Worm (Caenorhabditis elegans) whole organism, L1 larva: Measurements from ENCODE around the gene arrd-13.

Experiments
- aly-2 ChIP-seq: fragments of 150-350 bp; optimal IDR thresholded peaks from 2 replicates; lab custom pipeline; 2014; ENCODE audit warnings: missing biosample characterization, missing genetic modification characterization
- ceh-82 ChIP-seq, 3 experiments: fragments of 150-350 bp in 1 of 3; sonication (generic microtip) in 2 of 3; optimal IDR thresholded peaks; 2 replicates each; lab custom pipeline; 2014 to 2017; ENCODE audit warnings: missing biosample characterization in 3 of 3, missing genetic modification characterization in 3 of 3
- elt-2 ChIP-seq: sonication (generic microtip); optimal IDR thresholded peaks from 2 replicates; lab custom pipeline; 2016; ENCODE audit warnings: missing genetic modification characterization, mild to moderate bottlenecking, inconsistent platforms, missing compliant biosample characterization, missing genetic modification reagents
- lsy-2 ChIP-seq, 2 experiments: fragments of 150-350 bp; optimal IDR thresholded peaks; 2 replicates each; lab custom pipeline; 2014; ENCODE audit warnings: missing biosample characterization in 2 of 2, missing genetic modification characterization in 2 of 2
- nhr-20 ChIP-seq: sonication (generic microtip); optimal IDR thresholded peaks from 2 replicates; lab custom pipeline; 2016; ENCODE audit warnings: mild to moderate bottlenecking, missing genetic modification characterization, missing compliant biosample characterization
- nhr-237 ChIP-seq: fragments of 150-350 bp; optimal IDR thresholded peaks from 2 replicates; lab custom pipeline; 2014; ENCODE audit warnings: missing biosample characterization, missing genetic modification characterization
- nhr-76 ChIP-seq: sonication (generic microtip); optimal IDR thresholded peaks from 2 replicates; lab custom pipeline; 2017; ENCODE audit warnings: missing biosample characterization, missing genetic modification characterization
- sox-4 ChIP-seq: sonication (generic microtip); optimal IDR thresholded peaks from 2 replicates; lab custom pipeline; 2016; ENCODE audit warnings: missing genetic modification characterization, missing compliant biosample characterization
- tbx-2 ChIP-seq: sonication (generic microtip); optimal IDR thresholded peaks from 2 replicates; lab custom pipeline; 2016; ENCODE audit warnings: missing genetic modification characterization, missing compliant biosample characterization
- unc-30 ChIP-seq: sonication (generic microtip); optimal IDR thresholded peaks from 2 replicates; lab custom pipeline; 2017; ENCODE audit warnings: missing biosample characterization, missing genetic modification characterization
- unc-62 ChIP-seq: fragments of 150-350 bp; optimal IDR thresholded peaks from 2 replicates; lab custom pipeline; 2014; ENCODE audit warnings: missing biosample characterization, missing genetic modification reagents, missing genetic modification characterization
- zag-1 ChIP-seq: fragments of 150-350 bp; optimal IDR thresholded peaks from 2 replicates; lab custom pipeline; 2014; ENCODE audit warnings: missing biosample characterization, missing genetic modification characterization

DNA sequence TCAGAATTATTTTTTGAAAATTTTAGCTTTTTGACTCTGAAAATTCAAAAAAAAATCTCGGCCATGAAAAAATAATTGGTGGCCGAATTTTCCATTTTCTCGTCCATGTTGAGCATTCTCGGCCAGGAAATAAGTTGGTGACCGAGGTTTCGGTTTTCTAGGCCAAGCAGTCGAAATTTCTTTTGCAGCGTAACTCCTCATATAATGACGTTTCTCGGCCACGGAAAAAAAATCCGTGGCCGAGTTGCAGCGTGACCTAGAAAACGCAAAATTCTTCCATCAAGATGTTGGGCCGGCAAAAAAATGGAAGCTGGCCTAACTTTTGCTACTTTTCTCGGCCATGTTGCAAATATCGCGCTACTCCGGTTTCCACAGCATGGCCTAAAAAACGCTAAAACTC, 8.1 kb upstream of the arrd-13 start:
- no peak for TF ChIP-seq elt-2 (tag; lab: Kevin White, UChicago)
- no peak for TF ChIP-seq nhr-20 (tag; lab: Kevin White, UChicago)
- TF ChIP-seq unc-62 (GFP tag; lab: Kevin White, UChicago): no peak
- TF ChIP-seq nhr-237 (tag; lab: Kevin White, UChicago): no peak
- no peak for TF ChIP-seq tbx-2 (tag; lab: Kevin White, UChicago)
- no peak for TF ChIP-seq zag-1 (tag; lab: Kevin White, UChicago)
- TF ChIP-seq ceh-82 (tag; optimal IDR thresholded peaks at IDR 0.05; lab: Kevin White, UChicago): no peak
- TF ChIP-seq unc-30: no peak
- TF ChIP-seq lsy-2 (tag; optimal IDR thresholded peaks at IDR 0.05; lab: Kevin White, UChicago): no peak
- TF ChIP-seq aly-2 (tag; lab: Kevin White, UChicago): no peak
- TF ChIP-seq sox-4 (tag; lab: Kevin White, UChicago): no peak
- TF ChIP-seq nhr-76 (tag; lab: Kevin White, UChicago): no peak
